Worm (Caenorhabditis elegans): ENCODE measurements around the gene T20B12.4.
A peak's percentile ranks its signal among the peaks of the same experiment; 100 is the strongest.

T20B12.4 gene

DNA sequence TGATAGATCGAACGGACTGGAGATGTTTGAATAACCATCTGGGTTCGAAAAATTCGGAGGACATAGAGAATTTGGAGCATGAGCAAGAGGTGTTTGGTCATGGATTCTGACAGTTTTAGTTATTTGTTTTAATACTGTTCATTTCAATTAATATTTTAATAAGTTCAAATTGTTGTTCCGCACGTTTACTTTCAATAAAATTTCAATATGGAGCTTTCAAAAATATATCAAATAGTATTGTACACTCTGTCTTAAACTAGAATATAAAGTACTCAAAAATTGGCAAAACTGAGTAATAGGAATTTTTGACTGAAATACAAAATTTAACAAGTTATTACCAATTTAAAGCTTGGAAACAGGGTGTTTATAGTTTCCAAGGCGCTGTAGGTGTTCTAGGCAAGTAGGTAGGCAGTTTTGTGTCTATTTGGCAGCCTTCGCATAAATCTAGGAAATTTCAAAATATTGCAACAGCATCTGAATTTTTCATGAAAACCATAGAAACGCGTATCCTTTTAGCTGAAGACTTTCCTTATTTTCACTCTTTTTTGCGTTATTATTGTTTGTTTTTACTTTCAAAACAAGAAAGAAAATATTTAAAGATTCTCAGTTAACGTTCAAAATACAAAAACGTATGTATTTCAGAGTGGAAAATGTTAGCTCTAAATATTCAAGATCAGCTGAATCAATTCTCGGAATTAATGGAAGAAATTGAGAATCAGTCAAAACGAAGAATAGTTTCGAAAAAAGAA, at the start of gene T20B12.4, which contains the start of gene T20B12.5:
TSS of gene T20B12.4 (plus strand) at position 699 of the 749 bp plus-strand sequence.
TSS of gene T20B12.5 (minus strand) at position 101 of the 749 bp plus-strand sequence.
- TF ChIP-seq ref-1 (GFP tag; conservative IDR thresholded peaks at IDR 0.05) (no peak), T22C8.4 (GFP tag; IDR thresholded peaks at IDR 0.05) (no peak), tab-1 (GFP tag; IDR thresholded peaks at IDR 0.05) (no peak), cog-1 (tag; optimal IDR thresholded peaks at IDR 0.05) (no peak), ztf-29 (GFP tag; IDR thresholded peaks at IDR 0.05) (no peak), flt-1 (GFP tag; IDR thresholded peaks at IDR 0.05) (no peak), med-1 (GFP tag; optimal IDR thresholded peaks at IDR 0.05; ENCODE audit: insufficient read depth) (no peak), ztf-23 (GFP tag; IDR thresholded peaks at IDR 0.05) (no peak), klf-2 (GFP tag; conservative IDR thresholded peaks at IDR 0.05) (no peak)

- no peak for TF ChIP-seq flt-1 (GFP tag; IDR thresholded peaks at IDR 0.05)
- no peak for TF ChIP-seq ref-1 (GFP tag; conservative IDR thresholded peaks at IDR 0.05)
- no peak for TF ChIP-seq ztf-23 (GFP tag; IDR thresholded peaks at IDR 0.05)
These were observed 48.1 kb upstream of the T20B12.4 start, which contains the start of gene F56C9.8 for ce11 chrIII:7319390-7319789. TSS of gene F56C9.8 (minus strand) at chrIII:7319509.

DNA sequence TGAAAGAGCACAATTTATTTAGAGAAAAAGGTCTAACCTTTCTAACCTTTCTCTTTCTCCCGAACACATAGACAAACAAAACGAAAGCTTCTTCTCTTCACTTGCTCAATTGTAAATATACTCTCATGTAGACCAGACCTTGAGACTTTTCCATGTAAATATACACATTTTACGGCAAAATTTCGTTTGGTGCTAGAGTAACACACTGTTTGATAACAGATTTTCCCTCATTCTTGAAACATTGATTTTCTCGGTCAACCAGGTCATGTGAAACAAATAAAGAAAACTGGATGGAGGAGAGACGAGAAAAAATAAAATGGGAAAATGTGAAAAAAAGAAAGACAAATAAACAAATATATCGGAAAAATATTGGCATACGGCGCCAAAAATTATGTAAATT, 45.5 kb upstream of the T20B12.4 start:
- TF ChIP-seq T22C8.4 (GFP tag; IDR thresholded peaks at IDR 0.05) (no peak), ztf-23 (GFP tag; IDR thresholded peaks at IDR 0.05) (no peak), klf-2 (GFP tag; conservative IDR thresholded peaks at IDR 0.05) (no peak), flt-1 (GFP tag; IDR thresholded peaks at IDR 0.05) (no peak), cog-1 (tag; optimal IDR thresholded peaks at IDR 0.05) (no peak), ztf-29 (GFP tag; IDR thresholded peaks at IDR 0.05) (no peak), tab-1 (GFP tag; IDR thresholded peaks at IDR 0.05) (no peak), med-1 (GFP tag; optimal IDR thresholded peaks at IDR 0.05; ENCODE audit: insufficient read depth) (no peak), ref-1 (GFP tag; conservative IDR thresholded peaks at IDR 0.05) (no peak)

DNA sequence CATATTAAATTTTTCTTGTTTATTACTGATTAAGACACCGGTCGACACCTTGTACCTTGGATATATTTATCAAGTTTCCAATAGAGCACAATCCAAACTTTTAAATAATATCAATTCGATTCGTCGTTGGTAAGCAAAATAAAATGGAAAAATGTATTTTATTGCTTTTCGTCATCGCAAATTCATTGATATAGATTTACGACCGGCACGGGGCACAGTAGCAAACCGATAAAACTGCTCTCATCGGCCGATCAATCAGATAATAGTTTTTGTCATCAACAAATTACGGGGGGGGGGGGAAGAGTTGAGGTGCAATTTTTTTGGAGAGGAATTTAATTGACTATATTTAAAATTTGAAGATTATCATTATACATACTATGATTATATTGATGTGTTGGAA, 44.2 kb upstream of the T20B12.4 start:
- TF ChIP-seq cog-1 (tag; optimal IDR thresholded peaks at IDR 0.05) (no peak), T22C8.4 (GFP tag; IDR thresholded peaks at IDR 0.05) (no peak), med-1 (GFP tag; optimal IDR thresholded peaks at IDR 0.05; ENCODE audit: insufficient read depth) (no peak), klf-2 (GFP tag; conservative IDR thresholded peaks at IDR 0.05) (no peak), ztf-29 (GFP tag; IDR thresholded peaks at IDR 0.05) (no peak), ref-1 (GFP tag; conservative IDR thresholded peaks at IDR 0.05) (no peak), flt-1 (GFP tag; IDR thresholded peaks at IDR 0.05) (no peak), ztf-23 (GFP tag; IDR thresholded peaks at IDR 0.05) (no peak), tab-1 (GFP tag; IDR thresholded peaks at IDR 0.05) (no peak)

ce11 chrIII:7329155-7329732, 38.3 kb upstream of the T20B12.4 start, which contains the start of gene lab-2:
TSS of gene lab-2 (minus strand) at chrIII:7329607.
- TF ChIP-seq ztf-23 (GFP tag; IDR thresholded peaks at IDR 0.05) (no peak), ztf-29 (GFP tag; IDR thresholded peaks at IDR 0.05) (no peak), ref-1 (GFP tag; conservative IDR thresholded peaks at IDR 0.05) (no peak), klf-2 (GFP tag; conservative IDR thresholded peaks at IDR 0.05) (no peak), T22C8.4 (GFP tag; IDR thresholded peaks at IDR 0.05) (no peak), cog-1 (tag; optimal IDR thresholded peaks at IDR 0.05) (no peak)

ce11 chrIII:7331671-7332070, 35.8 kb upstream of the T20B12.4 start:
- no peak for TF ChIP-seq ref-1 (GFP tag; conservative IDR thresholded peaks at IDR 0.05)
- TF ChIP-seq T22C8.4 (GFP tag; IDR thresholded peaks at IDR 0.05): no peak
- TF ChIP-seq flt-1 (GFP tag; IDR thresholded peaks at IDR 0.05): no peak
- no peak for TF ChIP-seq med-1 (GFP tag; optimal IDR thresholded peaks at IDR 0.05; ENCODE audit: insufficient read depth)
- no peak for TF ChIP-seq tab-1 (GFP tag; IDR thresholded peaks at IDR 0.05)
- TF ChIP-seq ztf-29 (GFP tag; IDR thresholded peaks at IDR 0.05): no peak
- no peak for TF ChIP-seq klf-2 (GFP tag; conservative IDR thresholded peaks at IDR 0.05)
- no peak for TF ChIP-seq ztf-23 (GFP tag; IDR thresholded peaks at IDR 0.05)

DNA sequence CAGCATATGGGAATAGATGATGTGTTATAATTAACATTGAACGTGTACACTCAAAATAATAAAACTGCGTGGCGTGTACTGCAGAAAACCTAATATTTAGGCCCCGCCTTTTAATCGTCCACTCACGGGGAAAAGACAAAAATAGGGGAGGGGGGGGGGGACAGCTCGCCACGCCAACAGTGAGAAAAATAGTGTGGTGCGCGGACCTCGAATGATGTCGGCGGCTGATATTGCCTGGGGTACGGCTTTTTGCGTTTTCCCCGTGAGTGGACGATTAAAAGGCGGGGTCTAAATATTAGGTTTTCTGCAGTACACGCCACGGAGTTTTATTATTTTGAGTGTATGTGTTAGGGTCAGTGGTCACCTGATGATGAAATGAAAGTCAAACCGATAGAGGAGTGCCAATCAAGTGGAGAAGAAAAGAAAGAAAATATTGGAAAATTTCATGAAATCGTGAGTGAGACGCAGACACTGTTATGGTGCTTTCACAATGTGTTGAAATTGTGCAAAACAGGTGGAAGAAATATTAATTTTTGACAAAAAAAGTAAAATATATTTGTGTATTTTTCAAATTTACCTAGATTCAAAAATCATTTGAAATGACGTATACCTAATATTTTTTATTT, 33.5 kb upstream of the T20B12.4 start:
- 0 out of 2 replicates have a peak, but pooled peaks have one; percentile 42 for TF ChIP-seq flt-1 (GFP tag; IDR thresholded peaks at IDR 0.05)

DNA sequence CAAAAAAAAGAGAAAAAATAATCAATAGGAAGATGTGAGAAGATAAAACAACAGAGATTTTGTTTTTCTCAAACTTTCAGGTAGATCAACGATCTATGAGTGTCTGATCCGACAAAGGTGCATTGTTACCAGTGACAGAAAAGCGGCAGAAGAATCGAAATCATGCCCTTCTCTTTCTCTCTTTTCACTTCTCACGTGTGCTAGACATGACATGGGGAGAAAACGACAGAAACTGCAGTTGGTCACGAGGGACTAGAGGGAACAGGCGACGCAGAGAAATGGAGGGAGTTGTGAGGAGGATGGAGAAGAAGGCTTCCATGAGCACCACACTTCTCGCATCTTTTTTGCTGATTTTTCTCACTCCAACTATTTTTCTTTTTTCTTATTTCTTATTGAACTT, 32.3 kb upstream of the T20B12.4 start, which contains the start of gene F56C9.10:
TSS of gene F56C9.10 (minus strand) at position 97 of the 400 bp plus-strand sequence.
- TF ChIP-seq cog-1 (tag; optimal IDR thresholded peaks at IDR 0.05): no peak
- TF ChIP-seq T22C8.4 (GFP tag; IDR thresholded peaks at IDR 0.05): no peak
- TF ChIP-seq klf-2 (GFP tag; conservative IDR thresholded peaks at IDR 0.05): no peak
- TF ChIP-seq ref-1 (GFP tag; conservative IDR thresholded peaks at IDR 0.05): no peak
- no peak for TF ChIP-seq flt-1 (GFP tag; IDR thresholded peaks at IDR 0.05)
- peak; percentile 65; the same call in 1 of the 2 replicates for TF ChIP-seq ztf-23 (GFP tag; IDR thresholded peaks at IDR 0.05)
- no peak for TF ChIP-seq ztf-29 (GFP tag; IDR thresholded peaks at IDR 0.05)

ce11 chrIII:7336214-7336613, 31.3 kb upstream of the T20B12.4 start, which contains the start of gene gsp-2:
TSS of gene gsp-2 (plus strand) at chrIII:7336587.
- no peak for TF ChIP-seq ref-1 (GFP tag; conservative IDR thresholded peaks at IDR 0.05)
- peak; percentile 63 for TF ChIP-seq flt-1 (GFP tag; IDR thresholded peaks at IDR 0.05)

DNA sequence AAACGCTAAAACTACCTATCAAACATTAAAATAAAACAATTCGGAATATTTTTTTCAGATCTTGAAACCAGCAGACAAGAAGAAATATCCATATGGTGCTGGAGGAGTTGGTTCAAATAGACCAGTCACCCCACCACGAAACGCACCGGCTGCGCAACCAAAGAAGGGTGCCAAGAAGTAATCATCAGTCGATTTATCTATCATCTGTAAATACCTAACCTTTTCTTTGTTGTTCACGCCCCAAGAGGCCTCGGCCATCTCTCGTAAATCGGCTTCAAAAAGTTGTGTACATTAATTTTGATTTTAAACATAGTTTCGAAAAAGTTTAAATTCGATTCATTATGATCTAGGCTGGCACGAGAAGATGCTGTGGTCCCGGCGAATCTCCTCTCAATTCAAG, 29.5 kb upstream of the T20B12.4 start:
- TF ChIP-seq med-1 (GFP tag; optimal IDR thresholded peaks at IDR 0.05; ENCODE audit: insufficient read depth) (no peak), tab-1 (GFP tag; IDR thresholded peaks at IDR 0.05) (no peak), klf-2 (GFP tag; conservative IDR thresholded peaks at IDR 0.05) (no peak), cog-1 (tag; optimal IDR thresholded peaks at IDR 0.05) (no peak)

All from whole organism, midembryonic.